Worm (Caenorhabditis elegans) whole organism, early embryonic: Measurements from ENCODE around the gene him-18.
A peak's percentile ranks its signal among the peaks of the same experiment; 100 is the strongest.

ENCODE experiments used
- B0310.2 ChIP-seq: sonication (generic microtip); optimal IDR thresholded peaks from 2 replicates; lab custom pipeline; 2016; ENCODE audit warnings: mild to moderate bottlenecking, missing genetic modification characterization, missing compliant biosample characterization
- F13C5.2 ChIP-seq: sonication (generic microtip); optimal IDR thresholded peaks from 2 replicates; lab custom pipeline; 2017; ENCODE audit warnings: mild to moderate bottlenecking, missing genetic modification characterization, inconsistent platforms, missing compliant biosample characterization
- aly-1 ChIP-seq: sonication (generic microtip); optimal IDR thresholded peaks from 2 replicates; lab custom pipeline; 2016; ENCODE audit warnings: missing genetic modification characterization, missing compliant biosample characterization
- ama-1 ChIP-seq: fragments of 150-350 bp; optimal IDR thresholded peaks from 2 replicates; lab custom pipeline; 2014
- ceh-13 ChIP-seq: fragments of 200-800 bp; sonication (Bioruptor generic); optimal IDR thresholded peaks from 2 replicates; lab custom pipeline; 2018; ENCODE audit warnings: mild to moderate bottlenecking, missing genetic modification characterization, missing compliant biosample characterization
- ceh-36 ChIP-seq: sonication (generic microtip); optimal IDR thresholded peaks from 2 replicates; lab custom pipeline; 2016; ENCODE audit warnings: missing genetic modification characterization, inconsistent platforms, missing compliant biosample characterization
- ets-7 ChIP-seq: sonication (generic microtip); optimal IDR thresholded peaks from 2 replicates; lab custom pipeline; 2016; ENCODE audit warnings: missing genotype, missing genetic modification characterization, missing compliant biosample characterization
- flt-1 ChIP-seq: fragments of 200-800 bp; sonication (Bioruptor generic); IDR thresholded peaks from 2 replicates; pipeline ENCODE4 v1.3.6; 2022; ENCODE audit warnings: missing genetic modification characterization, missing compliant biosample characterization
- hmbx-1 ChIP-seq: sonication (generic microtip); optimal IDR thresholded peaks from 2 replicates; lab custom pipeline; 2016; ENCODE audit warnings: mild to moderate bottlenecking, missing genetic modification characterization, missing compliant biosample characterization
- hmg-4 ChIP-seq: fragments of 200-800 bp; sonication (Bioruptor generic); optimal IDR thresholded peaks from 2 replicates; lab custom pipeline; 2018; ENCODE audit warnings: mild to moderate bottlenecking, missing genetic modification characterization, missing compliant biosample characterization
- hnd-1 ChIP-seq: sonication (generic microtip); optimal IDR thresholded peaks from 2 replicates; lab custom pipeline; 2016; ENCODE audit warnings: missing genetic modification characterization, missing compliant biosample characterization
- pes-1 ChIP-seq: fragments of 200-800 bp; sonication (Bioruptor generic); IDR thresholded peaks from 2 replicates; pipeline ENCODE4 v1.3.6; 2022; ENCODE audit warnings: missing genetic modification reagents, missing genetic modification characterization, missing compliant biosample characterization
- scrt-1 ChIP-seq: fragments of 200-800 bp; sonication (Bioruptor generic); IDR thresholded peaks from 2 replicates; pipeline ENCODE4 v1.3.6; 2022; ENCODE audit warnings: missing genetic modification characterization, missing compliant biosample characterization
- sea-1 ChIP-seq: fragments of 200-800 bp; sonication (Bioruptor generic); conservative IDR thresholded peaks from 2 replicates; pipeline ENCODE4 v1.3.6; 2022; ENCODE audit warnings: missing genetic modification characterization, missing compliant biosample characterization
- tbx-11 ChIP-seq: fragments of 200-800 bp; sonication (Bioruptor generic); IDR thresholded peaks from 2 replicates; pipeline ENCODE4 v1.3.6; 2022; ENCODE audit warnings: missing genetic modification characterization, missing compliant biosample characterization
- tbx-37 ChIP-seq: fragments of 200-800 bp; sonication (Bioruptor generic); conservative IDR thresholded peaks from 2 replicates; pipeline ENCODE4 v1.3.6; 2022; ENCODE audit warnings: missing genetic modification reagents, missing genetic modification characterization, missing compliant biosample characterization
- tra-4 ChIP-seq: sonication (generic microtip); optimal IDR thresholded peaks from 2 replicates; lab custom pipeline; 2017; ENCODE audit warnings: missing genetic modification characterization, missing compliant biosample characterization

him-18 gene

DNA sequence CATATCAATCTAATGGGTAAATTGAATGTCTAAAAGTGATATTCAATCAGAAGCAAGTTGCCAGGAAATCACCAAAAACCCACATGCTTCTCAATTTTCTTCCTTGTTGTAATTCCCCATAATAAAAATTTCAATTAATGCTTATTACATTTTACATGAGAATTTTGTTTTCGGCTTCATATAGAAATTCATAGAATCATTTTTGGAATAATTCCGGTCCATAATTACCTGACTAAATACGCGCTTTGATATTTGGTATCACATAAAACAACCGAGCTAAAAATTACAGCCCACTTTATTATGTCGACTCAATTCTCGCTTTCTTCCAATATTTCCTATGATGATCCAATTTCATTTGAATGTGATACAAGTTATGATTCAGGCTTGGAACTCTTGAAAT, 43.0 kb downstream of the him-18 start, which contains the start of gene srg-13:
srg-13 (plus strand) TSS at position 301 of the 400 bp plus-strand sequence.
- no peak for TF ChIP-seq hnd-1 (tag; lab: Kevin White, UChicago)
- no peak for TF ChIP-seq aly-1 (tag; lab: Kevin White, UChicago)
- no peak for TF ChIP-seq ama-1 (lab: Kevin White, UChicago)
- no peak for TF ChIP-seq F13C5.2 (tag; lab: Kevin White, UChicago)
- no peak for TF ChIP-seq flt-1 (GFP tag; lab: Robert Waterston, UW)
- TF ChIP-seq tbx-11 (GFP tag; lab: Robert Waterston, UW): no peak
- no peak for TF ChIP-seq tra-4 (tag; lab: Kevin White, UChicago)
- TF ChIP-seq ets-7: no peak
- TF ChIP-seq sea-1: no peak
- no peak for TF ChIP-seq hmg-4 (GFP tag; lab: Kevin White, UChicago)

ce11 chrIII:4671491-4671890, 43.5 kb downstream of the him-18 start, which contains the start of gene T23F11.11:
T23F11.11 (minus strand) TSS chrIII:4671591.
- TF ChIP-seq scrt-1 (GFP tag; lab: Robert Waterston, UW) (no peak), hmbx-1 (tag; lab: Kevin White, UChicago) (no peak), hmg-4 (GFP tag; lab: Kevin White, UChicago) (no peak), tbx-37 (GFP tag; lab: Robert Waterston, UW) (no peak), ceh-13 (GFP tag; lab: Kevin White, UChicago) (no peak), tra-4 (tag; lab: Kevin White, UChicago) (no peak), B0310.2 (no peak), F13C5.2 (tag; lab: Kevin White, UChicago) (no peak), aly-1 (tag; lab: Kevin White, UChicago) (no peak), ceh-36 (tag; lab: Kevin White, UChicago) (no peak), ama-1 (lab: Kevin White, UChicago) (no peak), flt-1 (GFP tag; lab: Robert Waterston, UW) (no peak), hnd-1 (tag; lab: Kevin White, UChicago) (no peak), ets-7 (no peak), sea-1 (no peak), pes-1 (GFP tag; lab: Robert Waterston, UW) (no peak), tbx-11 (GFP tag; lab: Robert Waterston, UW) (no peak)

DNA sequence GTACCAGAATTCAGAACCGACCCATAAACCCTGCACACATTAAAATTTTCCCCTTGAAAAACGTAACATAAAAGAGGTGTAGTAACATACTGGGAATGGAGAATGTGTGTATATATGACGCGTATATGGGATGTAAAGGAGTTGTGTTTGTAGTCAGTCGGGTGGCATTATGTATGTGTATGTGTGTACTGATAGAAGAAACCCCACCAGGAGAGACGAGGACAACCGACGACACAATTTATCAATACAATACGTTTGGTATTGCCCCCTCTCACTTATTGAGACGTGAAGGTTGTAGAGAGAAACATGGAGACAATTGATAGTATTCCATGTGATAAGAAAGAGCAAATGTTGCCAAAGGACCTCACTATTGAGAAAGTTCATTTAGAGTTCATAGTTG, 46.9 kb downstream of the him-18 start:
- TF ChIP-seq hmg-4 (GFP tag; lab: Kevin White, UChicago): no peak
- no peak for TF ChIP-seq flt-1 (GFP tag; lab: Robert Waterston, UW)
- TF ChIP-seq B0310.2: no peak
- no peak for TF ChIP-seq ama-1 (lab: Kevin White, UChicago)
- no peak for TF ChIP-seq hnd-1 (tag; lab: Kevin White, UChicago)
- TF ChIP-seq F13C5.2 (tag; lab: Kevin White, UChicago): no peak
- no peak for TF ChIP-seq ceh-13 (GFP tag; lab: Kevin White, UChicago)
- no peak for TF ChIP-seq scrt-1 (GFP tag; lab: Robert Waterston, UW)
- no peak for TF ChIP-seq sea-1
- TF ChIP-seq aly-1 (tag; lab: Kevin White, UChicago): no peak
- no peak for TF ChIP-seq ets-7
- no peak for TF ChIP-seq ceh-36 (tag; lab: Kevin White, UChicago)
- TF ChIP-seq tra-4 (tag; lab: Kevin White, UChicago): no peak
- TF ChIP-seq hmbx-1 (tag; lab: Kevin White, UChicago): no peak
- no peak for TF ChIP-seq tbx-11 (GFP tag; lab: Robert Waterston, UW)
- TF ChIP-seq tbx-37 (GFP tag; lab: Robert Waterston, UW): no peak

DNA sequence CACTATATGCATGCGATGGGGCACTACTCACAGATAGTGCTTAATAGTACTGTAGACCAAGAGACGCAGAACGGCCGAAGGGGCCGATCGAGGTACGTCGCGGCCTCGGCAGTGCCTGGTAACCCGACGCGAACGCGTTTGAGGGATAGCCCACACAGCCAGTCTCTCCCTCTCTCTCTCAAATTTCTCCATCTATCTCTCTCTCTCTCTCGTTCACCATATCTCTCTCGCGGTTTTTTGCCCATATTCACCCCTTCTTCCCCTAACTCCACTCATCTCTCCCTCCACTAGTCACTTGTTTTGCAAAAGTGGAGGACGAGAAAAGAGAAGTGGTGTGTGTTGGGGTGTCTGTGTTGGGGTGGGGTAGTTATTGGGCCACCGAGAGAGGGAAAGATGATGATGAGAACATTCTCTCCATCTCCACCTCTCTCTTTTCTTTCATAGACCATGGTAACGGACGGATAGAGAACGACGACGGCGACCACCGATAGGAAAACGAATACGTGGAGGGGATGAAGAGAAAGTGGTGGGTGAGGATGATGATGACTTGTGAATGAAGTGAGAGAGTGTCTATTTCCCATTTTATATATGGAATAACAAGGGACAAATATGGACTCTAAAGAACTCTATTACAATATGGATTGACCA, 48.1 kb downstream of the him-18 start:
- TF ChIP-seq hnd-1 (tag; lab: Kevin White, UChicago): no peak
- TF ChIP-seq tra-4 (tag; lab: Kevin White, UChicago): no peak
- no peak for TF ChIP-seq ets-7
- TF ChIP-seq hmg-4 (GFP tag; lab: Kevin White, UChicago): peak; percentile 87
- peak; percentile 67 for TF ChIP-seq aly-1 (tag; lab: Kevin White, UChicago)
- no peak for TF ChIP-seq scrt-1 (GFP tag; lab: Robert Waterston, UW)
- peak; percentile 7 for TF ChIP-seq ceh-36 (tag; lab: Kevin White, UChicago)
- TF ChIP-seq tbx-37 (GFP tag; lab: Robert Waterston, UW): no peak
- no peak for TF ChIP-seq tbx-11 (GFP tag; lab: Robert Waterston, UW)
- TF ChIP-seq pes-1 (GFP tag; lab: Robert Waterston, UW): no peak
- no peak for TF ChIP-seq hmbx-1 (tag; lab: Kevin White, UChicago)
- no peak for TF ChIP-seq B0310.2
- TF ChIP-seq sea-1: 0 out of 2 replicates have a peak, but pooled peaks have one; percentile 23
- no peak for TF ChIP-seq ama-1 (lab: Kevin White, UChicago)
- no peak for TF ChIP-seq ceh-13 (GFP tag; lab: Kevin White, UChicago)
- peak; percentile 83 for TF ChIP-seq F13C5.2 (tag; lab: Kevin White, UChicago)
- TF ChIP-seq flt-1 (GFP tag; lab: Robert Waterston, UW): no peak

ce11 chrIII:4665272-4665671, 49.7 kb downstream of the him-18 start, which contains the start of gene T23F11.4:
T23F11.4 (minus strand) TSS chrIII:4665372.
- TF ChIP-seq F13C5.2 (tag; lab: Kevin White, UChicago) (no peak), sea-1 (no peak), hmg-4 (GFP tag; lab: Kevin White, UChicago) (no peak), tbx-37 (GFP tag; lab: Robert Waterston, UW) (no peak), ama-1 (lab: Kevin White, UChicago) (no peak), pes-1 (GFP tag; lab: Robert Waterston, UW) (no peak), hmbx-1 (tag; lab: Kevin White, UChicago) (no peak)
